Fruit fly (Drosophila melanogaster) whole organism, embryonic: ENCODE data around the gene SMC5.

Source experiments
- Adf1 ChIP-seq: fragments of 200-800 bp; sonication (Bioruptor generic); IDR thresholded peaks from 2 replicates; pipeline ENCODE4 v1.3.6; 2022; ENCODE audit warnings: missing biosample characterization, missing genetic modification characterization
- Atf3 ChIP-seq: fragments of 200-800 bp; sonication (Bioruptor generic); optimal IDR thresholded peaks from 3 replicates; lab custom pipeline; 2016; ENCODE audit warnings: missing biosample characterization, missing genetic modification characterization
- Awh ChIP-seq: fragments of 200-800 bp; sonication (Bioruptor generic); IDR thresholded peaks from 2 replicates; pipeline ENCODE4, ENCODE4 v1.3.6; 2022; ENCODE audit warnings: missing biosample characterization, missing genetic modification characterization
- CG1024 ChIP-seq: fragments of 200-800 bp; sonication (Bioruptor generic); IDR thresholded peaks from 2 replicates; pipeline ENCODE4 v1.3.6; 2022; ENCODE audit warnings: missing biosample characterization, missing genetic modification characterization
- CG11247 ChIP-seq: fragments of 200-800 bp; sonication (Bioruptor generic); IDR thresholded peaks from 2 replicates; pipeline ENCODE4 v1.3.6; 2022; ENCODE audit warnings: missing biosample characterization, missing genetic modification characterization
- CG12391 ChIP-seq: fragments of 200-800 bp; sonication (Bioruptor generic); optimal IDR thresholded peaks from 3 replicates; lab custom pipeline; 2018; ENCODE audit warnings: missing biosample characterization, mild to moderate bottlenecking, missing genetic modification characterization, moderate library complexity
- CG13424 ChIP-seq: fragments of 200-800 bp; sonication (Bioruptor generic); optimal IDR thresholded peaks from 2 replicates; lab custom pipeline; 2019; ENCODE audit warnings: missing biosample characterization, mild to moderate bottlenecking, missing genetic modification characterization, moderate library complexity
- CG1602 ChIP-seq: fragments of 200-800 bp; sonication (Bioruptor generic); optimal IDR thresholded peaks from 3 replicates; lab custom pipeline; 2016; ENCODE audit warnings: missing biosample characterization, missing genetic modification characterization
- CG18011 ChIP-seq: fragments of 200-800 bp; sonication (Bioruptor generic); optimal IDR thresholded peaks from 2 replicates; lab custom pipeline; 2017; ENCODE audit warnings: missing biosample characterization, missing genetic modification characterization, mild to moderate bottlenecking, moderate library complexity, missing genotype
- CG2202 ChIP-seq: fragments of 200-800 bp; sonication (Bioruptor generic); optimal IDR thresholded peaks from 2 replicates; lab custom pipeline; 2018; ENCODE audit warnings: missing biosample characterization, mild to moderate bottlenecking, missing genetic modification characterization
- CG42726 ChIP-seq: fragments of 200-800 bp; sonication (Bioruptor generic); IDR thresholded peaks from 2 replicates; pipeline ENCODE4 v1.3.6; 2022; ENCODE audit warnings: missing biosample characterization, missing genetic modification characterization; ENCODE audit not compliant: partially characterized antibody
- CG4282 ChIP-seq: fragments of 200-800 bp; sonication (Bioruptor generic); optimal IDR thresholded peaks from 2 replicates; lab custom pipeline; 2016; ENCODE audit warnings: missing biosample characterization, missing genetic modification characterization
- CG4360 ChIP-seq: fragments of 200-800 bp; sonication (Bioruptor generic); IDR thresholded peaks from 2 replicates; pipeline ENCODE4 v1.3.6; 2022; ENCODE audit warnings: missing biosample characterization, missing genetic modification characterization
- CG6854 ChIP-seq: fragments of 200-800 bp; sonication (Bioruptor generic); optimal IDR thresholded peaks from 3 replicates; lab custom pipeline; 2017; ENCODE audit warnings: missing biosample characterization, mild to moderate bottlenecking, missing genetic modification characterization
- CG7987 ChIP-seq: fragments of 200-800 bp; sonication (Bioruptor generic); optimal IDR thresholded peaks from 2 replicates; lab custom pipeline; 2018; ENCODE audit warnings: missing biosample characterization, mild to moderate bottlenecking, missing genetic modification characterization, moderate library complexity
- CG8478 ChIP-seq: fragments of >200 bp; optimal IDR thresholded peaks from 2 replicates; lab custom pipeline; 2018
- CG8924 ChIP-seq: fragments of 200-800 bp; optimal IDR thresholded peaks from 3 replicates; lab custom pipeline; 2019; ENCODE audit warnings: missing biosample characterization, mild to moderate bottlenecking, missing genetic modification characterization, moderate library complexity
- CG8944 ChIP-seq: fragments of 200-800 bp; sonication (Bioruptor generic); optimal IDR thresholded peaks from 3 replicates; lab custom pipeline; 2016; ENCODE audit warnings: missing biosample characterization, missing genetic modification characterization
- CG9437 ChIP-seq: fragments of 200-800 bp; sonication (Bioruptor generic); optimal IDR thresholded peaks from 2 replicates; lab custom pipeline; 2018; ENCODE audit warnings: missing biosample characterization, mild to moderate bottlenecking, missing genetic modification characterization
- Dll ChIP-seq: fragments of 200-800 bp; sonication (Bioruptor generic); IDR thresholded peaks from 4 replicates; pipeline ENCODE4 v1.3.6; 2022; ENCODE audit warnings: missing biosample characterization, missing genetic modification characterization; ENCODE audit not compliant: partially characterized antibody
- HmgZ ChIP-seq: fragments of 200-800 bp; sonication (Bioruptor generic); optimal IDR thresholded peaks from 2 replicates; lab custom pipeline; 2018; ENCODE audit warnings: missing biosample characterization, mild to moderate bottlenecking, missing genetic modification characterization
- Hmr ChIP-seq: fragments of 200-800 bp; sonication (Bioruptor generic); optimal IDR thresholded peaks from 3 replicates; lab custom pipeline; 2017; ENCODE audit warnings: mild to moderate bottlenecking, missing biosample characterization, missing genetic modification reagents, missing genetic modification characterization
- Hmx ChIP-seq: fragments of 200-800 bp; sonication (Bioruptor generic); optimal IDR thresholded peaks from 2 replicates; lab custom pipeline; 2016; ENCODE audit warnings: missing biosample characterization, missing genetic modification characterization
- Hr39 ChIP-seq: fragments of >200 bp; optimal IDR thresholded peaks from 2 replicates; lab custom pipeline; 2017
- Kr ChIP-seq: fragments of 200-800 bp; sonication (Bioruptor generic); optimal IDR thresholded peaks from 2 replicates; lab custom pipeline; 2017; ENCODE audit warnings: missing biosample characterization, mild to moderate bottlenecking, missing genetic modification characterization
- Meics ChIP-seq: fragments of 200-800 bp; sonication (Bioruptor generic); optimal IDR thresholded peaks from 2 replicates; lab custom pipeline; 2017; ENCODE audit warnings: missing biosample characterization, mild to moderate bottlenecking, missing genetic modification characterization
- Oaz ChIP-seq: fragments of 200-800 bp; sonication (Bioruptor generic); IDR thresholded peaks from 2 replicates; pipeline ENCODE4 v1.3.6; 2022; ENCODE audit warnings: missing biosample characterization, missing genetic modification characterization
- PHDP ChIP-seq: fragments of 200-800 bp; sonication (Bioruptor generic); optimal IDR thresholded peaks from 3 replicates; lab custom pipeline; 2018; ENCODE audit warnings: missing biosample characterization, mild to moderate bottlenecking, missing genetic modification characterization, moderate library complexity
- Rx ChIP-seq: fragments of 200-800 bp; sonication (Bioruptor generic); IDR thresholded peaks from 2 replicates; pipeline ENCODE4 v1.3.6; 2022; ENCODE audit warnings: missing biosample characterization, missing genetic modification characterization
- Xrp1 ChIP-seq: fragments of 200-800 bp; sonication (Bioruptor generic); IDR thresholded peaks from 2 replicates; pipeline ENCODE4 v1.3.6; 2022; ENCODE audit warnings: missing biosample characterization, missing genetic modification characterization
- bigmax ChIP-seq: fragments of 200-800 bp; sonication (Bioruptor generic); optimal IDR thresholded peaks from 2 replicates; lab custom pipeline; 2018; ENCODE audit warnings: missing biosample characterization, mild to moderate bottlenecking, missing genetic modification characterization
- cwo ChIP-seq: fragments of 200-800 bp; sonication (Bioruptor generic); optimal IDR thresholded peaks from 3 replicates; lab custom pipeline; 2017; ENCODE audit warnings: missing biosample characterization, missing genetic modification characterization, mild to moderate bottlenecking, moderate library complexity, missing genetic modification reagents
- da ChIP-seq: fragments of 200-800 bp; sonication (Bioruptor generic); optimal IDR thresholded peaks from 2 replicates; lab custom pipeline; 2016; ENCODE audit warnings: missing biosample characterization, missing genetic modification characterization
- dpn ChIP-seq, 2 experiments: fragments of 200-800 bp; sonication (Bioruptor generic); optimal IDR thresholded peaks; 3 replicates each; lab custom pipeline; 2016; ENCODE audit warnings: missing biosample characterization in 2 of 2, missing genetic modification characterization in 2 of 2
- dysf ChIP-seq: fragments of 200-800 bp; sonication (Bioruptor generic); IDR thresholded peaks from 3 replicates; pipeline ENCODE4 v1.3.6; 2022; ENCODE audit warnings: missing biosample characterization, missing genetic modification characterization
- emc ChIP-seq: fragments of 200-800 bp; sonication (Bioruptor generic); optimal IDR thresholded peaks from 2 replicates; lab custom pipeline; 2016; ENCODE audit warnings: missing biosample characterization, missing genetic modification characterization
- fu2 ChIP-seq: fragments of 200-800 bp; sonication (Bioruptor generic); optimal IDR thresholded peaks from 2 replicates; lab custom pipeline; 2016; ENCODE audit warnings: missing biosample characterization, missing genetic modification characterization
- gcm ChIP-seq: fragments of 200-800 bp; sonication (Bioruptor generic); optimal IDR thresholded peaks from 2 replicates; lab custom pipeline; 2019; ENCODE audit warnings: missing biosample characterization, mild to moderate bottlenecking, missing genetic modification characterization, moderate library complexity
- gfzf ChIP-seq: fragments of 200-800 bp; sonication (Bioruptor generic); optimal IDR thresholded peaks from 2 replicates; lab custom pipeline; 2016; ENCODE audit warnings: missing biosample characterization, mild to moderate bottlenecking, missing genetic modification characterization, moderate library complexity
- ind ChIP-seq: fragments of 200-800 bp; sonication (Bioruptor generic); optimal IDR thresholded peaks from 3 replicates; lab custom pipeline; 2016; ENCODE audit warnings: missing biosample characterization, missing genetic modification characterization
- lilli ChIP-seq: fragments of 200-800 bp; sonication (Bioruptor generic); optimal IDR thresholded peaks from 3 replicates; lab custom pipeline; 2016; ENCODE audit warnings: missing biosample characterization, missing genetic modification characterization
- pita ChIP-seq: fragments of 200-800 bp; sonication (Bioruptor generic); optimal IDR thresholded peaks from 2 replicates; lab custom pipeline; 2017; ENCODE audit warnings: missing biosample characterization, mild to moderate bottlenecking, missing genetic modification characterization
- pnt ChIP-seq: fragments of 200-800 bp; sonication (Bioruptor generic); optimal IDR thresholded peaks from 3 replicates; lab custom pipeline; 2016; ENCODE audit warnings: missing biosample characterization, missing genetic modification characterization
- sc ChIP-seq, 3 experiments: fragments of >200 bp in 2 of 3; fragments of 200-800 bp in 1 of 3; sonication (Bioruptor generic) in 1 of 3; optimal IDR thresholded peaks; 2 replicates in 2 of 3; 3 replicates in 1 of 3; lab custom pipeline; 2017; ENCODE audit warnings: mild to moderate bottlenecking in 1 of 3, missing biosample characterization in 1 of 3, missing genetic modification characterization in 1 of 3, missing genetic modification reagents in 1 of 3
- sens ChIP-seq: fragments of 200-800 bp; sonication (Bioruptor generic); peaks from one replicate; lab custom pipeline; 2016; ENCODE audit warnings: missing biosample characterization, missing genetic modification characterization
- sr ChIP-seq: fragments of 200-800 bp; sonication (Bioruptor generic); IDR thresholded peaks from 3 replicates; pipeline ENCODE4 v1.3.6; 2022; ENCODE audit warnings: missing biosample characterization, missing genetic modification characterization
- tll ChIP-seq, 2 experiments: fragments of 200-800 bp in 1 of 2; fragments of >200 bp in 1 of 2; sonication (Bioruptor generic) in 1 of 2; optimal IDR thresholded peaks; 2 replicates each; lab custom pipeline; 2017 to 2019; ENCODE audit warnings: missing biosample characterization in 2 of 2, missing genetic modification characterization in 2 of 2, mild to moderate bottlenecking in 1 of 2, moderate library complexity in 1 of 2
- trh ChIP-seq: fragments of 200-800 bp; sonication (Bioruptor generic); optimal IDR thresholded peaks from 2 replicates; lab custom pipeline; 2016; ENCODE audit warnings: missing biosample characterization, missing genetic modification characterization
- zen ChIP-seq: fragments of 200-800 bp; sonication (Bioruptor generic); optimal IDR thresholded peaks from 3 replicates; lab custom pipeline; 2018; ENCODE audit warnings: missing biosample characterization, mild to moderate bottlenecking, missing genetic modification characterization, moderate library complexity

The SMC5 gene

dm6 chr3L:21539245-21540196 lies 29.5 kb upstream of the SMC5 start, which contains the start of the genes COX8 and VhaM9.7-b (continued):
- TF ChIP-seq Xrp1 (GFP tag; lab: Robert Waterston, UW): peak; percentile 10; the same call in 1 of the 2 replicates
- TF ChIP-seq Hmx (GFP tag; lab: Kevin White, UChicago): no peak
- peak; percentile 70 for TF ChIP-seq CG13424 (tag; lab: Kevin White, UChicago)
- TF ChIP-seq Awh: no peak
- 0 out of 2 replicates have a peak, but pooled peaks have one; percentile 16 for TF ChIP-seq CG1024 (GFP tag; lab: Robert Waterston, UW)
- TF ChIP-seq CG2202 (tag; lab: Kevin White, UChicago): no peak
- TF ChIP-seq HmgZ (tag; lab: Kevin White, UChicago): peak; percentile 63
- peak; percentile 69 for TF ChIP-seq gfzf (GFP tag; lab: Kevin White, UChicago)
- no peak for TF ChIP-seq CG11247 (GFP tag; lab: Robert Waterston, UW)
- TF ChIP-seq CG9437 (GFP tag; lab: Kevin White, UChicago): peak; percentile 61
- TF ChIP-seq CG6854: no peak
- TF ChIP-seq pita (GFP tag; lab: Kevin White, UChicago): no peak
- peak; percentile 55 for TF ChIP-seq zen (tag; lab: Kevin White, UChicago)
- TF ChIP-seq dysf (GFP tag; lab: Robert Waterston, UW): 0 out of 3 replicates have a peak, but pooled peaks have one; percentile 57
- TF ChIP-seq trh (GFP tag; lab: Kevin White, UChicago): no peak
- no peak for TF ChIP-seq CG4360 (GFP tag; lab: Robert Waterston, UW)
- TF ChIP-seq CG8944: peak; percentile 58
- TF ChIP-seq CG8478 (lab: Kevin White, UChicago): no peak
- TF ChIP-seq Adf1 (GFP tag; lab: Robert Waterston, UW): no peak
- TF ChIP-seq CG42726 (GFP tag; lab: Robert Waterston, UW): peak; percentile 79
- peak; percentile 58 for TF ChIP-seq PHDP (tag; lab: Kevin White, UChicago)
- TF ChIP-seq dpn (GFP tag; optimal IDR thresholded peaks at IDR 0.05; lab: Kevin White, UChicago): peak; percentile 54 to 68
- peak; percentile 88 for TF ChIP-seq bigmax (GFP tag; lab: Kevin White, UChicago)
- TF ChIP-seq Oaz (GFP tag; lab: Robert Waterston, UW): no peak
- TF ChIP-seq emc (GFP tag; lab: Kevin White, UChicago): peak; percentile 12
- TF ChIP-seq CG1602 (GFP tag; lab: Kevin White, UChicago): peak; percentile 65
- TF ChIP-seq Atf3 (GFP tag; lab: Kevin White, UChicago): no peak
- no peak for TF ChIP-seq Meics (GFP tag; lab: Kevin White, UChicago)
- no peak for TF ChIP-seq CG12391 (tag; lab: Kevin White, UChicago)
- TF ChIP-seq ind: peak; percentile 74
- TF ChIP-seq tll (GFP tag; optimal IDR thresholded peaks at IDR 0.05; lab: Kevin White, UChicago): no peak
- TF ChIP-seq CG7987: no peak
- TF ChIP-seq cwo (GFP tag; lab: Kevin White, UChicago): no peak
- TF ChIP-seq lilli: peak; percentile 80
- peak; percentile 59 for TF ChIP-seq pnt
- no peak for TF ChIP-seq sc (optimal IDR thresholded peaks at IDR 0.05; lab: Kevin White, UChicago)
- TF ChIP-seq sc (GFP tag; optimal IDR thresholded peaks at IDR 0.05; lab: Kevin White, UChicago): no peak
- peak; percentile 2 for TF ChIP-seq fu2
- TF ChIP-seq gcm (GFP tag; lab: Kevin White, UChicago): no peak
- TF ChIP-seq CG4282: peak; percentile 15
- TF ChIP-seq sr (GFP tag; lab: Robert Waterston, UW): no peak
- no peak for TF ChIP-seq Hr39
- no peak for TF ChIP-seq Kr (GFP tag; lab: Kevin White, UChicago)
- peak; percentile 37; the same call in 1 of the 2 replicates for TF ChIP-seq Rx (GFP tag; lab: Robert Waterston, UW)
- no peak for TF ChIP-seq Hmr (GFP tag; lab: Kevin White, UChicago)
- TF ChIP-seq CG18011 (GFP tag; lab: Kevin White, UChicago): peak; percentile 76
- no peak for TF ChIP-seq CG8924
- peak; percentile 63 for TF ChIP-seq sens
- no peak for TF ChIP-seq da (GFP tag; lab: Kevin White, UChicago)
- TF ChIP-seq Dll (GFP tag; lab: Robert Waterston, UW): peak; percentile 80
